Fruit fly (Drosophila melanogaster) whole organism, embryonic: ENCODE data around the gene PGAP2.

Source experiments
- B-H1 ChIP-seq: fragments of 200-800 bp; sonication (Bioruptor generic); IDR thresholded peaks from 3 replicates; pipeline ENCODE4 v1.3.6; 2022; ENCODE audit warnings: missing biosample characterization, missing genetic modification characterization
- B-H2 ChIP-seq: fragments of 200-800 bp; sonication (Bioruptor generic); optimal IDR thresholded peaks from 2 replicates; lab custom pipeline; 2018; ENCODE audit warnings: missing biosample characterization, mild to moderate bottlenecking, missing genetic modification characterization
- CG10147 ChIP-seq: fragments of 200-800 bp; sonication (Bioruptor generic); optimal IDR thresholded peaks from 2 replicates; lab custom pipeline; 2019; ENCODE audit warnings: missing biosample characterization, mild to moderate bottlenecking, missing genetic modification characterization, moderate library complexity
- CG10209 ChIP-seq: fragments of 200-800 bp; sonication (Bioruptor generic); optimal IDR thresholded peaks from 3 replicates; lab custom pipeline; 2017; ENCODE audit warnings: missing biosample characterization, mild to moderate bottlenecking, missing genetic modification characterization, missing genetic modification reagents
- CG12659 ChIP-seq: fragments of 200-800 bp; sonication (Bioruptor generic); optimal IDR thresholded peaks from 3 replicates; lab custom pipeline; 2017; ENCODE audit warnings: mild to moderate bottlenecking, missing biosample characterization, missing genetic modification reagents, missing genetic modification characterization
- CG13287 ChIP-seq: fragments of 200-800 bp; sonication (Bioruptor generic); IDR thresholded peaks from 2 replicates; pipeline ENCODE4 v1.3.6; 2022; ENCODE audit warnings: missing biosample characterization, missing genetic modification characterization; ENCODE audit not compliant: partially characterized antibody
- CG13775 ChIP-seq: fragments of 200-800 bp; sonication (Bioruptor generic); optimal IDR thresholded peaks from 3 replicates; lab custom pipeline; 2017; ENCODE audit warnings: missing biosample characterization, mild to moderate bottlenecking, missing genetic modification characterization
- CG15514 ChIP-seq: fragments of 200-800 bp; sonication (Bioruptor generic); optimal IDR thresholded peaks from 3 replicates; lab custom pipeline; 2017; ENCODE audit warnings: missing biosample characterization, missing genetic modification characterization, mild to moderate bottlenecking, moderate library complexity, missing genetic modification reagents
- CG2116 ChIP-seq: fragments of 200-800 bp; sonication (Bioruptor generic); optimal IDR thresholded peaks from 3 replicates; lab custom pipeline; 2018; ENCODE audit warnings: missing biosample characterization, mild to moderate bottlenecking, missing genetic modification characterization
- CG7372 ChIP-seq: fragments of 200-800 bp; sonication (Bioruptor generic); IDR thresholded peaks from 2 replicates; pipeline ENCODE4 v1.3.6; 2022; ENCODE audit warnings: missing biosample characterization, missing genetic modification characterization
- CG8089 ChIP-seq: fragments of 200-800 bp; sonication (Bioruptor generic); optimal IDR thresholded peaks from 3 replicates; lab custom pipeline; 2016; ENCODE audit warnings: missing biosample characterization, missing genetic modification characterization
- CG8290 ChIP-seq, 3 experiments: fragments of 200-800 bp; sonication (Bioruptor generic); optimal IDR thresholded peaks; 2 replicates each; lab custom pipeline; 2016 to 2019; ENCODE audit warnings: missing biosample characterization in 3 of 3, missing genetic modification characterization in 3 of 3, mild to moderate bottlenecking in 2 of 3, moderate library complexity in 1 of 3
- Camta ChIP-seq: fragments of 200-800 bp; sonication (Bioruptor generic); optimal IDR thresholded peaks from 2 replicates; lab custom pipeline; 2016; ENCODE audit warnings: missing biosample characterization, missing genetic modification characterization
- D ChIP-seq, 2 experiments: fragments of 200-800 bp in 1 of 2; fragments of >200 bp in 1 of 2; sonication (Bioruptor generic) in 1 of 2; optimal IDR thresholded peaks; 2 replicates in 1 of 2; 3 replicates in 1 of 2; lab custom pipeline; 2017; ENCODE audit warnings: mild to moderate bottlenecking in 1 of 2, missing biosample characterization in 1 of 2, missing genetic modification characterization in 1 of 2, missing genetic modification reagents in 1 of 2
- Dll ChIP-seq: fragments of 200-800 bp; sonication (Bioruptor generic); IDR thresholded peaks from 4 replicates; pipeline ENCODE4 v1.3.6; 2022; ENCODE audit warnings: missing biosample characterization, missing genetic modification characterization; ENCODE audit not compliant: partially characterized antibody
- Fer1 ChIP-seq: fragments of 200-800 bp; sonication (Bioruptor generic); optimal IDR thresholded peaks from 2 replicates; lab custom pipeline; 2017; ENCODE audit warnings: missing biosample characterization, mild to moderate bottlenecking, missing genetic modification characterization
- Fer2 ChIP-seq: fragments of 200-800 bp; sonication (Bioruptor generic); optimal IDR thresholded peaks from 2 replicates; lab custom pipeline; 2018; ENCODE audit warnings: missing biosample characterization, mild to moderate bottlenecking, missing genetic modification characterization, moderate library complexity
- GATAe ChIP-seq: fragments of 200-800 bp; sonication (Bioruptor generic); conservative IDR thresholded peaks from 2 replicates; pipeline ENCODE4 v1.3.6; 2022; ENCODE audit warnings: missing biosample characterization, missing genetic modification characterization
- Hsf ChIP-seq: fragments of 200-800 bp; sonication (Bioruptor generic); optimal IDR thresholded peaks from 3 replicates; lab custom pipeline; 2016; ENCODE audit warnings: missing biosample characterization, missing genetic modification characterization
- Lim3 ChIP-seq: fragments of 200-800 bp; sonication (Bioruptor generic); IDR thresholded peaks from 2 replicates; pipeline ENCODE4 v1.3.6; 2022; ENCODE audit warnings: missing biosample characterization, missing genetic modification characterization
- Myb ChIP-seq: fragments of 200-800 bp; sonication (Bioruptor generic); optimal IDR thresholded peaks from 2 replicates; lab custom pipeline; 2016; ENCODE audit warnings: missing biosample characterization, missing genetic modification characterization
- Nf-YB ChIP-seq: fragments of 200-800 bp; sonication (Bioruptor generic); optimal IDR thresholded peaks from 3 replicates; lab custom pipeline; 2019; ENCODE audit warnings: missing biosample characterization, mild to moderate bottlenecking, missing genetic modification characterization, moderate library complexity
- Opbp ChIP-seq: fragments of 200-800 bp; sonication (Bioruptor generic); IDR thresholded peaks from 3 replicates; pipeline ENCODE4 v1.3.6; 2022; ENCODE audit warnings: missing biosample characterization, missing genetic modification characterization; ENCODE audit not compliant: partially characterized antibody
- Pdp1 ChIP-seq, 2 experiments: fragments of 200-800 bp; sonication (Bioruptor generic); optimal IDR thresholded peaks; 3 replicates each; lab custom pipeline; 2016; ENCODE audit warnings: missing biosample characterization in 2 of 2, missing genetic modification characterization in 2 of 2, mild to moderate bottlenecking in 1 of 2, moderate library complexity in 1 of 2
- Rfx ChIP-seq: fragments of 200-800 bp; sonication (Bioruptor generic); IDR thresholded peaks from 2 replicates; pipeline ENCODE4 v1.3.6; 2022; ENCODE audit warnings: missing biosample characterization, missing genetic modification characterization
- Scr ChIP-seq: fragments of 200-800 bp; sonication (Bioruptor generic); IDR thresholded peaks from 2 replicates; pipeline ENCODE4 v1.3.6; 2022; ENCODE audit warnings: missing biosample characterization, missing genetic modification characterization; ENCODE audit not compliant: partially characterized antibody
- Sry-β ChIP-seq: fragments of 200-800 bp; sonication (Bioruptor generic); optimal IDR thresholded peaks from 2 replicates; lab custom pipeline; 2018; ENCODE audit warnings: missing biosample characterization, mild to moderate bottlenecking, missing genetic modification characterization, moderate library complexity
- Sry-δ ChIP-seq: fragments of 200-800 bp; sonication (Bioruptor generic); optimal IDR thresholded peaks from 2 replicates; lab custom pipeline; 2016; ENCODE audit warnings: missing biosample characterization, missing genetic modification characterization
- ato ChIP-seq: fragments of 200-800 bp; sonication (Bioruptor generic); IDR thresholded peaks from 2 replicates; pipeline ENCODE4 v1.3.6; 2022; ENCODE audit warnings: missing biosample characterization, missing genetic modification characterization; ENCODE audit not compliant: partially characterized antibody
- bbx ChIP-seq: fragments of 200-800 bp; sonication (Bioruptor generic); IDR thresholded peaks from 2 replicates; pipeline ENCODE4 v1.3.6; 2022; ENCODE audit warnings: missing biosample characterization, missing genetic modification characterization; ENCODE audit not compliant: partially characterized antibody
- bigmax ChIP-seq: fragments of 200-800 bp; sonication (Bioruptor generic); optimal IDR thresholded peaks from 2 replicates; lab custom pipeline; 2018; ENCODE audit warnings: missing biosample characterization, mild to moderate bottlenecking, missing genetic modification characterization
- bsh ChIP-seq, 2 experiments: fragments of 200-800 bp; sonication (Bioruptor generic); optimal IDR thresholded peaks; 2 replicates each; lab custom pipeline; 2017 to 2018; ENCODE audit warnings: mild to moderate bottlenecking in 2 of 2, missing biosample characterization in 2 of 2, missing genetic modification characterization in 2 of 2, moderate library complexity in 1 of 2
- ci ChIP-seq: fragments of 200-800 bp; sonication (Bioruptor generic); IDR thresholded peaks from 3 replicates; pipeline ENCODE4 v1.3.6; 2022; ENCODE audit warnings: missing biosample characterization, missing genetic modification characterization
- dati ChIP-seq: fragments of 200-800 bp; sonication (Bioruptor generic); IDR thresholded peaks from 2 replicates; pipeline ENCODE4 v1.3.6; 2022; ENCODE audit warnings: missing biosample characterization, missing genetic modification characterization
- gsb-n ChIP-seq: fragments of 200-800 bp; sonication (Bioruptor generic); optimal IDR thresholded peaks from 3 replicates; lab custom pipeline; 2018; ENCODE audit warnings: missing biosample characterization, mild to moderate bottlenecking, missing genetic modification characterization
- her ChIP-seq: fragments of 200-800 bp; sonication (Bioruptor generic); optimal IDR thresholded peaks from 2 replicates; lab custom pipeline; 2016; ENCODE audit warnings: missing biosample characterization, missing genetic modification characterization
- kah ChIP-seq: fragments of 200-800 bp; sonication (Bioruptor generic); optimal IDR thresholded peaks from 2 replicates; lab custom pipeline; 2018; ENCODE audit warnings: missing biosample characterization, mild to moderate bottlenecking, missing genetic modification characterization
- lola ChIP-seq, 3 experiments: fragments of >200 bp in 2 of 3; fragments of 200-800 bp in 1 of 3; sonication (Bioruptor generic) in 1 of 3; optimal IDR thresholded peaks; 2 replicates each; lab custom pipeline; 2017 to 2019; ENCODE audit warnings: missing biosample characterization in 3 of 3, missing genetic modification characterization in 3 of 3, mild to moderate bottlenecking in 1 of 3, moderate library complexity in 1 of 3
- nerfin-2 ChIP-seq: fragments of 200-800 bp; sonication (Bioruptor generic); IDR thresholded peaks from 2 replicates; pipeline ENCODE4 v1.3.6; 2022; ENCODE audit warnings: missing biosample characterization, missing genetic modification characterization; ENCODE audit not compliant: partially characterized antibody
- pb ChIP-seq: fragments of 200-800 bp; sonication (Bioruptor generic); optimal IDR thresholded peaks from 3 replicates; lab custom pipeline; 2016; ENCODE audit warnings: missing biosample characterization, missing genetic modification characterization
- tna ChIP-seq: fragments of 200-800 bp; sonication (Bioruptor generic); IDR thresholded peaks from 2 replicates; pipeline ENCODE4 v1.3.6; 2022; ENCODE audit warnings: missing biosample characterization, missing genetic modification characterization; ENCODE audit not compliant: partially characterized antibody
- trem ChIP-seq: fragments of 200-800 bp; optimal IDR thresholded peaks from 3 replicates; lab custom pipeline; 2019; ENCODE audit warnings: missing biosample characterization, mild to moderate bottlenecking, missing genetic modification characterization, moderate library complexity
- ttk ChIP-seq: fragments of 200-800 bp; sonication (Bioruptor generic); IDR thresholded peaks from 2 replicates; pipeline ENCODE4 v2.1.2; 2022; ENCODE audit warnings: missing biosample characterization, missing genetic modification characterization
- vfl ChIP-seq: fragments of 200-800 bp; sonication (Bioruptor generic); optimal IDR thresholded peaks from 2 replicates; lab custom pipeline; 2016; ENCODE audit warnings: missing biosample characterization, missing genetic modification characterization
- zfh2 ChIP-seq: fragments of 200-800 bp; sonication (Bioruptor generic); optimal IDR thresholded peaks from 2 replicates; lab custom pipeline; 2016; ENCODE audit warnings: missing biosample characterization, missing genetic modification characterization

PGAP2 gene

dm6 chr2L:817850-818249 lies 1.5 kb downstream of the PGAP2 start, which contains the start of gene CG15880 (continued):
- TF ChIP-seq Scr (GFP tag; lab: Robert Waterston, UW) = no peak
- TF ChIP-seq CG10147 (GFP tag; lab: Kevin White, UChicago) = no peak
- TF ChIP-seq Camta (GFP tag; lab: Kevin White, UChicago) = no peak
- TF ChIP-seq kah = no peak

- TF ChIP-seq bsh (GFP tag; optimal IDR thresholded peaks at IDR 0.05; lab: Kevin White, UChicago) = no peak
- TF ChIP-seq nerfin-2 (GFP tag; lab: Robert Waterston, UW) = peak; percentile 79
- TF ChIP-seq her (GFP tag; lab: Kevin White, UChicago) = no peak
- 0 out of 3 replicates have a peak, but pooled peaks have one; percentile 12 for TF ChIP-seq ci (GFP tag; lab: Robert Waterston, UW)
- TF ChIP-seq vfl = no peak
- no peak for TF ChIP-seq CG8290 (GFP tag; optimal IDR thresholded peaks at IDR 0.05; lab: Kevin White, UChicago)
- no peak for TF ChIP-seq CG8290 (tag; optimal IDR thresholded peaks at IDR 0.05; lab: Kevin White, UChicago)
- no peak for TF ChIP-seq CG7372 (GFP tag; lab: Robert Waterston, UW)
- TF ChIP-seq CG15514 (GFP tag; lab: Kevin White, UChicago) = peak; percentile 3
- TF ChIP-seq bigmax = peak; percentile 21
- TF ChIP-seq Fer1 (GFP tag; lab: Kevin White, UChicago) = no peak
- peak; percentile 48 for TF ChIP-seq D (optimal IDR thresholded peaks at IDR 0.05; lab: Kevin White, UChicago)
- no peak for TF ChIP-seq D (GFP tag; optimal IDR thresholded peaks at IDR 0.05; lab: Kevin White, UChicago)
- TF ChIP-seq zfh2 (GFP tag; lab: Kevin White, UChicago) = no peak
- TF ChIP-seq Sry-β (GFP tag; lab: Kevin White, UChicago) = peak; percentile 91
- TF ChIP-seq CG13287 (GFP tag; lab: Robert Waterston, UW) = peak; percentile 89
- peak; percentile 12 for TF ChIP-seq CG12659
- TF ChIP-seq bbx = peak; percentile 82
- no peak for TF ChIP-seq pb (GFP tag; lab: Kevin White, UChicago)
- no peak for TF ChIP-seq CG10209 (GFP tag; lab: Kevin White, UChicago)
- TF ChIP-seq Rfx (GFP tag; lab: Robert Waterston, UW) = no peak
- TF ChIP-seq Myb (GFP tag; lab: Kevin White, UChicago) = peak; percentile 15
- peak; percentile 11 for TF ChIP-seq trem
- peak; percentile 65 for TF ChIP-seq CG2116
- TF ChIP-seq CG13775 (GFP tag; lab: Kevin White, UChicago) = peak; percentile 8
- TF ChIP-seq GATAe (GFP tag; lab: Robert Waterston, UW) = peak; percentile 37
- peak; percentile 75 for TF ChIP-seq ato (GFP tag; lab: Robert Waterston, UW)
- no peak for TF ChIP-seq CG8089 (GFP tag; lab: Kevin White, UChicago)
- TF ChIP-seq Dll = peak; percentile 89
- no peak for TF ChIP-seq lola (GFP tag; optimal IDR thresholded peaks at IDR 0.05; lab: Kevin White, UChicago)
- TF ChIP-seq Opbp (GFP tag; lab: Robert Waterston, UW) = peak; percentile 85; the same call in 2 of the 3 replicates
- peak in 1 of 2 experiments; percentile 21 for TF ChIP-seq Pdp1 (GFP tag; optimal IDR thresholded peaks at IDR 0.05; lab: Kevin White, UChicago)
- TF ChIP-seq Lim3 (GFP tag; lab: Robert Waterston, UW) = no peak
- no peak for TF ChIP-seq gsb-n
- TF ChIP-seq Hsf (GFP tag; lab: Kevin White, UChicago) = no peak
- TF ChIP-seq dati (GFP tag; lab: Robert Waterston, UW) = no peak
- TF ChIP-seq B-H1 = no peak
- TF ChIP-seq Nf-YB = no peak
- TF ChIP-seq B-H2 (GFP tag; lab: Kevin White, UChicago) = no peak
- TF ChIP-seq ttk (GFP tag; lab: Robert Waterston, UW) = no peak
- TF ChIP-seq Sry-δ (GFP tag; lab: Kevin White, UChicago) = peak; percentile 68
- no peak for TF ChIP-seq Fer2
- peak; percentile 75 for TF ChIP-seq tna (GFP tag; lab: Robert Waterston, UW)
Measured at dm6 chr2L:815785-816389, 3.4 kb downstream of the PGAP2 start, which contains the start of the genes Saf6 and Pex12. Gene Saf6 (minus strand): TSS chr2L:815950. Gene Pex12 (plus strand): TSS chr2L:815993.
